Worm (Caenorhabditis elegans) whole organism, midembryonic: Measurements from ENCODE around the gene laf-1.

Experiments used
- T22C8.4 ChIP-seq: fragments of 200-800 bp; sonication (Bioruptor generic); IDR thresholded peaks from 2 replicates; pipeline ENCODE4 v1.3.6; 2022; ENCODE audit warnings: missing genetic modification characterization, missing compliant biosample characterization
- flt-1 ChIP-seq: fragments of 200-800 bp; sonication (Bioruptor generic); IDR thresholded peaks from 2 replicates; pipeline ENCODE4 v1.3.6; 2022; ENCODE audit warnings: missing genetic modification characterization, missing compliant biosample characterization
- med-1 ChIP-seq: sonication (generic microtip); optimal IDR thresholded peaks from 2 replicates; lab custom pipeline; 2017; ENCODE audit warnings: missing genetic modification characterization, mild to moderate bottlenecking, missing compliant biosample characterization, antibody characterized with exemption, missing genetic modification reagents; ENCODE audit not compliant: insufficient read depth
- ref-1 ChIP-seq: fragments of 200-800 bp; sonication (Bioruptor generic); conservative IDR thresholded peaks from 2 replicates; pipeline ENCODE4 v1.3.6; 2022; ENCODE audit warnings: missing genetic modification reagents, missing genetic modification characterization, missing compliant biosample characterization
- tab-1 ChIP-seq: fragments of 200-800 bp; sonication (Bioruptor generic); IDR thresholded peaks from 2 replicates; pipeline ENCODE4 v1.3.6; 2022; ENCODE audit warnings: missing genetic modification characterization, missing compliant biosample characterization
- ztf-29 ChIP-seq: fragments of 200-800 bp; sonication (Bioruptor generic); IDR thresholded peaks from 2 replicates; pipeline ENCODE4 v1.3.6; 2022; ENCODE audit warnings: missing genetic modification reagents, missing genetic modification characterization, missing compliant biosample characterization

DNA sequence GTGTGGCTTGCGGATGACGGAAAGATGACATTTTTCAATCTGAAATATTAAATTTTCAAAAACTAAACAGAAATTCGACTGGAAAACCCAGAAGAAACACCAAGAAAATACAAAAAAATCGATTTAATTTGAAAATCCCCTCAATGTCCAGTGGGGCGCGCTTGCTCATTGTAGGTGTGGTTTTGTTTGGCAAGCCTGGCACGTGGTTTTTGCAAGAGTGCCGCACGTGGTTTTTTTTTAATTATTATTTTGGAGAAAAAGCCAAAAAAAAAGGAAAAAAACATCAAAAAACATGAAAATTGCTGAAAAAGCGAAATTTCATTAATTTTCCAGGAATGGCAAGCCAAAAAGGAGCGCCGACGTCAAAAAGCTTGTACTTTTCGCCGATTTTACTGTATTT lies 10.2 kb downstream of the laf-1 start, which contains the start of gene swsn-3:
- TF ChIP-seq flt-1 (peak; percentile 87), ref-1 (peak; percentile 71), T22C8.4 (peak; percentile 90), tab-1 (GFP tag; lab: Robert Waterston, UW) (peak; percentile 86; the same call in 1 of the 2 replicates), ztf-29 (peak; percentile 89), med-1 (GFP tag; lab: Kevin White, UChicago) (peak; percentile 93)
